Worm (Caenorhabditis elegans) whole organism, L3 larva: Measurements from ENCODE around the gene taf-9.

Experiments used
- R02D3.7 ChIP-seq: fragments of 150-350 bp; optimal IDR thresholded peaks from 2 replicates; lab custom pipeline; 2014; ENCODE audit warnings: missing biosample characterization, missing genetic modification characterization
- ama-1 ChIP-seq: fragments of 150-350 bp; optimal IDR thresholded peaks from 2 replicates; lab custom pipeline; 2018
- ceh-16 ChIP-seq: sonication (generic microtip); optimal IDR thresholded peaks from 2 replicates; lab custom pipeline; 2017; ENCODE audit warnings: missing biosample characterization, missing genetic modification characterization
- ceh-28 ChIP-seq: fragments of 150-350 bp; optimal IDR thresholded peaks from 2 replicates; lab custom pipeline; 2014; ENCODE audit warnings: missing biosample characterization, missing genetic modification reagents, missing genetic modification characterization
- ceh-9 ChIP-seq: sonication (generic microtip); optimal IDR thresholded peaks from 2 replicates; lab custom pipeline; 2018; ENCODE audit warnings: missing biosample characterization, missing genetic modification characterization
- daf-12 ChIP-seq: fragments of 150-350 bp; optimal IDR thresholded peaks from 2 replicates; lab custom pipeline; 2014; ENCODE audit warnings: missing biosample characterization, missing genetic modification reagents, missing genetic modification characterization
- egl-27 ChIP-seq: sonication (generic microtip); optimal IDR thresholded peaks from 4 replicates; lab custom pipeline; 2017; ENCODE audit warnings: missing biosample characterization, missing genetic modification reagents, missing genetic modification characterization
- elt-1 ChIP-seq: fragments of 150-350 bp; optimal IDR thresholded peaks from 2 replicates; lab custom pipeline; 2014; ENCODE audit warnings: missing biosample characterization, missing genetic modification characterization
- elt-2 ChIP-seq: sonication (generic microtip); optimal IDR thresholded peaks from 2 replicates; lab custom pipeline; 2016; ENCODE audit warnings: missing genetic modification reagents, mild to moderate bottlenecking, missing genetic modification characterization, missing compliant biosample characterization
- eor-1 ChIP-seq, 2 experiments: fragments of 150-350 bp; optimal IDR thresholded peaks; 2 replicates each; lab custom pipeline; 2014 to 2018; ENCODE audit warnings: missing biosample characterization in 2 of 2, missing genetic modification characterization in 2 of 2
- fkh-10 ChIP-seq: sonication (generic microtip); optimal IDR thresholded peaks from 2 replicates; lab custom pipeline; 2017; ENCODE audit warnings: missing biosample characterization, missing genetic modification reagents, missing genetic modification characterization
- fkh-2 ChIP-seq: fragments of 150-350 bp; optimal IDR thresholded peaks from 2 replicates; lab custom pipeline; 2014; ENCODE audit warnings: missing biosample characterization, missing genetic modification reagents, missing genetic modification characterization
- fos-1 ChIP-seq: fragments of 150-350 bp; optimal IDR thresholded peaks from 2 replicates; lab custom pipeline; 2014; ENCODE audit warnings: missing biosample characterization, missing genetic modification characterization
- hmg-11 ChIP-seq: sonication (generic microtip); optimal IDR thresholded peaks from 2 replicates; lab custom pipeline; 2016; ENCODE audit warnings: missing genetic modification characterization, missing compliant biosample characterization
- jun-1 ChIP-seq: fragments of 150-350 bp; optimal IDR thresholded peaks from 2 replicates; lab custom pipeline; 2014; ENCODE audit warnings: missing biosample characterization, missing genetic modification reagents, missing genetic modification characterization
- lin-15B ChIP-seq: fragments of 150-350 bp; optimal IDR thresholded peaks from 2 replicates; lab custom pipeline; 2014; ENCODE audit warnings: missing biosample characterization, missing genetic modification characterization
- lin-39 ChIP-seq: fragments of 150-350 bp; optimal IDR thresholded peaks from 2 replicates; lab custom pipeline; 2018; ENCODE audit warnings: missing biosample characterization, missing genetic modification reagents, missing genetic modification characterization
- lsy-12 ChIP-seq: sonication (generic microtip); optimal IDR thresholded peaks from 2 replicates; lab custom pipeline; 2016; ENCODE audit warnings: mild to moderate bottlenecking, missing genetic modification characterization, missing compliant biosample characterization
- mdl-1 ChIP-seq: fragments of 150-350 bp; optimal IDR thresholded peaks from 2 replicates; lab custom pipeline; 2014; ENCODE audit warnings: missing biosample characterization, missing genetic modification characterization
- mml-1 ChIP-seq: fragments of 150-350 bp; sonication (generic microtip); optimal IDR thresholded peaks from 3 replicates; lab custom pipeline; 2014; ENCODE audit warnings: missing biosample characterization, missing genetic modification characterization
- nhr-11 ChIP-seq: fragments of 150-350 bp; optimal IDR thresholded peaks from 2 replicates; lab custom pipeline; 2014; ENCODE audit warnings: missing biosample characterization, missing genetic modification characterization
- nhr-12 ChIP-seq: fragments of 150-350 bp; optimal IDR thresholded peaks from 2 replicates; lab custom pipeline; 2014; ENCODE audit warnings: missing biosample characterization, missing genetic modification characterization
- nhr-23 ChIP-seq: fragments of 150-350 bp; optimal IDR thresholded peaks from 2 replicates; lab custom pipeline; 2014; ENCODE audit warnings: missing biosample characterization, missing genetic modification reagents, missing genetic modification characterization
- nhr-237 ChIP-seq: fragments of 150-350 bp; optimal IDR thresholded peaks from 2 replicates; lab custom pipeline; 2014; ENCODE audit warnings: missing biosample characterization, missing genetic modification characterization
- nhr-28 ChIP-seq: fragments of 150-350 bp; optimal IDR thresholded peaks from 2 replicates; lab custom pipeline; 2014; ENCODE audit warnings: missing biosample characterization, missing genetic modification characterization
- nhr-43 ChIP-seq: sonication (generic microtip); optimal IDR thresholded peaks from 2 replicates; lab custom pipeline; 2016; ENCODE audit warnings: mild to moderate bottlenecking, missing genetic modification characterization, missing compliant biosample characterization; ENCODE audit not compliant: poor library complexity, severe bottlenecking
- nhr-67 ChIP-seq: fragments of 150-350 bp; optimal IDR thresholded peaks from 2 replicates; lab custom pipeline; 2014; ENCODE audit warnings: missing biosample characterization, missing genetic modification characterization
- nhr-76 ChIP-seq: fragments of 150-350 bp; sonication (generic microtip); optimal IDR thresholded peaks from 5 replicates; lab custom pipeline; 2014; ENCODE audit warnings: missing biosample characterization, missing genetic modification characterization
- nhr-77 ChIP-seq: fragments of 150-350 bp; optimal IDR thresholded peaks from 2 replicates; lab custom pipeline; 2014; ENCODE audit warnings: missing biosample characterization, missing genetic modification characterization
- sea-2 ChIP-seq: fragments of 150-350 bp; sonication (generic microtip); optimal IDR thresholded peaks from 4 replicates; lab custom pipeline; 2014; ENCODE audit warnings: missing biosample characterization, missing genetic modification reagents, missing genetic modification characterization
- skn-1 ChIP-seq: fragments of 150-350 bp; optimal IDR thresholded peaks from 2 replicates; lab custom pipeline; 2014; ENCODE audit warnings: missing biosample characterization, missing genetic modification characterization
- snpc-4 ChIP-seq: fragments of 150-350 bp; optimal IDR thresholded peaks from 2 replicates; lab custom pipeline; 2014; ENCODE audit warnings: missing biosample characterization, missing genetic modification characterization
- unc-39 ChIP-seq: sonication (generic microtip); optimal IDR thresholded peaks from 4 replicates; lab custom pipeline; 2017; ENCODE audit warnings: missing biosample characterization, missing genetic modification characterization
- unc-62 ChIP-seq: fragments of 150-350 bp; sonication (generic microtip); optimal IDR thresholded peaks from 4 replicates; lab custom pipeline; 2014; ENCODE audit warnings: missing biosample characterization, missing genetic modification reagents, missing genetic modification characterization
- zag-1 ChIP-seq: fragments of 150-350 bp; optimal IDR thresholded peaks from 2 replicates; lab custom pipeline; 2014; ENCODE audit warnings: missing biosample characterization, missing genetic modification characterization
- ztf-11 ChIP-seq: fragments of 150-350 bp; optimal IDR thresholded peaks from 2 replicates; lab custom pipeline; 2014; ENCODE audit warnings: missing biosample characterization, missing genetic modification characterization
- ztf-4 ChIP-seq: fragments of 150-350 bp; optimal IDR thresholded peaks from 2 replicates; lab custom pipeline; 2014; ENCODE audit warnings: missing biosample characterization, missing genetic modification characterization

Gene taf-9

ce11 chrIII:13624226-13624625 is at the start of gene taf-9:
taf-9 (plus strand) TSS chrIII:13624276.
- peak; percentile 45 for TF ChIP-seq ama-1
- TF ChIP-seq ztf-11 (tag; lab: Kevin White, UChicago) = no peak
- peak; percentile 13 for TF ChIP-seq nhr-43

ce11 chrIII:13575610-13576232 is 48.4 kb upstream of the taf-9 start, which contains the start of gene osm-7:
osm-7 (plus strand) TSS chrIII:13576182.
- no peak for TF ChIP-seq lin-15B (tag; lab: Kevin White, UChicago)
- TF ChIP-seq ceh-28 = no peak
- TF ChIP-seq lsy-12 (tag; lab: Kevin White, UChicago) = no peak

- TF ChIP-seq lin-39 (tag; lab: Kevin White, UChicago) (no peak), nhr-77 (tag; lab: Kevin White, UChicago) (no peak), nhr-12 (tag; lab: Kevin White, UChicago) (no peak), ztf-4 (tag; lab: Kevin White, UChicago) (no peak), unc-39 (tag; lab: Kevin White, UChicago) (no peak), fkh-10 (GFP tag; lab: Kevin White, UChicago) (no peak), nhr-67 (tag; lab: Kevin White, UChicago) (no peak), nhr-43 (no peak), nhr-237 (tag; lab: Kevin White, UChicago) (no peak), skn-1 (tag; lab: Kevin White, UChicago) (no peak), nhr-23 (no peak)
- TF ChIP-seq, all 47 proteins: peak for 0
These were observed 44.0 kb upstream of the taf-9 start for ce11 chrIII:13580076-13580475.

ce11 chrIII:13580538-13580937 is 43.5 kb upstream of the taf-9 start, which contains the start of gene T05D4.5:
T05D4.5 (plus strand) TSS chrIII:13580838.
- no peak for TF ChIP-seq eor-1 (tag; optimal IDR thresholded peaks at IDR 0.05; lab: Kevin White, UChicago)
- TF ChIP-seq ceh-28 = no peak
- no peak for TF ChIP-seq daf-12 (tag; lab: Kevin White, UChicago)
- no peak for TF ChIP-seq lin-39 (tag; lab: Kevin White, UChicago)
- TF ChIP-seq sea-2 (GFP tag; lab: Kevin White, UChicago) = no peak
- TF ChIP-seq fos-1 (tag; lab: Kevin White, UChicago) = no peak
- TF ChIP-seq ceh-9 (tag; lab: Kevin White, UChicago) = no peak
- TF ChIP-seq jun-1 = no peak
- TF ChIP-seq ama-1 = no peak
- TF ChIP-seq nhr-77 (tag; lab: Kevin White, UChicago) = no peak
- TF ChIP-seq ceh-16 (tag; lab: Kevin White, UChicago) = no peak
- TF ChIP-seq ztf-4 (tag; lab: Kevin White, UChicago) = no peak
- TF ChIP-seq R02D3.7 (tag; lab: Kevin White, UChicago) = no peak
- no peak for TF ChIP-seq egl-27 (tag; lab: Kevin White, UChicago)
- TF ChIP-seq elt-2 (tag; lab: Kevin White, UChicago) = no peak
- no peak for TF ChIP-seq snpc-4 (tag; lab: Kevin White, UChicago)
- TF ChIP-seq elt-1 = no peak
- no peak for TF ChIP-seq nhr-28 (tag; lab: Kevin White, UChicago)
- no peak for TF ChIP-seq mdl-1
- no peak for TF ChIP-seq nhr-12 (tag; lab: Kevin White, UChicago)
- TF ChIP-seq, all 47 proteins: peak for 0

- no peak for TF ChIP-seq daf-12 (tag; lab: Kevin White, UChicago)
- no peak for TF ChIP-seq nhr-237 (tag; lab: Kevin White, UChicago)
- no peak for TF ChIP-seq lin-39 (tag; lab: Kevin White, UChicago)
- TF ChIP-seq ztf-11 (tag; lab: Kevin White, UChicago) = no peak
- no peak for TF ChIP-seq nhr-11 (tag; lab: Kevin White, UChicago)
- TF ChIP-seq ceh-9 (tag; lab: Kevin White, UChicago) = no peak
- no peak for TF ChIP-seq fkh-2
- TF ChIP-seq ceh-16 (tag; lab: Kevin White, UChicago) = no peak
- TF ChIP-seq lin-15B (tag; lab: Kevin White, UChicago) = no peak
- no peak for TF ChIP-seq elt-1
- no peak for TF ChIP-seq unc-62
- TF ChIP-seq elt-2 (tag; lab: Kevin White, UChicago) = no peak
- TF ChIP-seq ztf-4 (tag; lab: Kevin White, UChicago) = no peak
- no peak for TF ChIP-seq hmg-11 (tag; lab: Kevin White, UChicago)
- TF ChIP-seq nhr-76 (tag; lab: Kevin White, UChicago) = no peak
- no peak for TF ChIP-seq ceh-28
- no peak for TF ChIP-seq mml-1 (tag; lab: Kevin White, UChicago)
- TF ChIP-seq zag-1 (tag; lab: Kevin White, UChicago) = no peak
These were observed 42.3 kb upstream of the taf-9 start for ce11 chrIII:13581727-13582126.
